Fruit fly (Drosophila melanogaster): ENCODE measurements around the gene Smr.
A peak's percentile ranks its signal among the peaks of the same experiment; 100 is the strongest.

The Smr gene

dm6 chrX:12749891-12750581, 7.6 kb upstream of the Smr start (continued):
- peak; percentile 78 for TF ChIP-seq Med (GFP tag)
- TF ChIP-seq Hmx (GFP tag; optimal IDR thresholded peaks at IDR 0.05): no peak
- TF ChIP-seq CG14965 (GFP tag; optimal IDR thresholded peaks at IDR 0.05; ENCODE audit: borderline replicate concordance): no peak
- TF ChIP-seq CG17912 (GFP tag; optimal IDR thresholded peaks at IDR 0.05): peak; percentile 0
- TF ChIP-seq CG15011 (GFP tag; optimal IDR thresholded peaks at IDR 0.05): no peak
- peak; percentile 38 for TF ChIP-seq kah (GFP tag; optimal IDR thresholded peaks at IDR 0.05)
- peak; percentile 4 for TF ChIP-seq MTF-1 (GFP tag; optimal IDR thresholded peaks at IDR 0.05; ENCODE audit: borderline replicate concordance)
- TF ChIP-seq nom (GFP tag; optimal IDR thresholded peaks at IDR 0.05): peak; percentile 51
- no peak for TF ChIP-seq CG8281 (tag; optimal IDR thresholded peaks at IDR 0.05)
- TF ChIP-seq nmo (GFP tag; optimal IDR thresholded peaks at IDR 0.05): no peak
- TF ChIP-seq pzg (GFP tag; optimal IDR thresholded peaks at IDR 0.05): no peak
- TF ChIP-seq CG1602 (GFP tag; optimal IDR thresholded peaks at IDR 0.05): no peak
- TF ChIP-seq ranshi (GFP tag; IDR thresholded peaks at IDR 0.05): no peak
- TF ChIP-seq CG5180 (GFP tag; optimal IDR thresholded peaks at IDR 0.05): peak; percentile 41
- TF ChIP-seq Max (GFP tag; optimal IDR thresholded peaks at IDR 0.05): peak; percentile 6
- peak in 1 of 2 experiments; percentile 29 for TF ChIP-seq tll (GFP tag; optimal IDR thresholded peaks at IDR 0.05)
- no peak for TF ChIP-seq CG8290 (GFP tag; optimal IDR thresholded peaks at IDR 0.05)
- no peak for TF ChIP-seq CG8290 (tag; optimal IDR thresholded peaks at IDR 0.05)
- TF ChIP-seq Atf6 (GFP tag; IDR thresholded peaks at IDR 0.05): 0 out of 2 replicates have a peak, but pooled peaks have one; percentile 10
- peak; percentile 18 for TF ChIP-seq Fer1 (GFP tag; optimal IDR thresholded peaks at IDR 0.05)
- TF ChIP-seq CG12236 (GFP tag; optimal IDR thresholded peaks at IDR 0.05): no peak
- no peak for TF ChIP-seq Lim3 (GFP tag; IDR thresholded peaks at IDR 0.05)
- TF ChIP-seq oc (tag; optimal IDR thresholded peaks at IDR 0.05): no peak
- TF ChIP-seq pan (optimal IDR thresholded peaks at IDR 0.05): no peak
- no peak for TF ChIP-seq pan (GFP tag; optimal IDR thresholded peaks at IDR 0.05 in 1 of 2, IDR thresholded peaks at IDR 0.05 in 1 of 2)
- TF ChIP-seq CG3281 (GFP tag; optimal IDR thresholded peaks at IDR 0.05): peak; percentile 9
- TF ChIP-seq Eip74EF (GFP tag; optimal IDR thresholded peaks at IDR 0.05): no peak
- 0 out of 2 replicates have a peak, but pooled peaks have one; percentile 10 for TF ChIP-seq sob (GFP tag; IDR thresholded peaks at IDR 0.05)
- TF ChIP-seq kay (GFP tag; optimal IDR thresholded peaks at IDR 0.05): peak; percentile 0
- peak; percentile 29 for TF ChIP-seq HHEX (GFP tag; optimal IDR thresholded peaks at IDR 0.05)
- TF ChIP-seq CG7357 (GFP tag; IDR thresholded peaks at IDR 0.05): no peak
- peak; percentile 24 for TF ChIP-seq CG6813 (GFP tag; optimal IDR thresholded peaks at IDR 0.05)
- no peak for TF ChIP-seq gsb (GFP tag; IDR thresholded peaks at IDR 0.05)
- no peak for TF ChIP-seq CG17186 (GFP tag; optimal IDR thresholded peaks at IDR 0.05)
- TF ChIP-seq Sox100B (GFP tag; optimal IDR thresholded peaks at IDR 0.05): peak; percentile 33
- peak; percentile 41 for TF ChIP-seq Asciz (GFP tag; optimal IDR thresholded peaks at IDR 0.05)
- TF ChIP-seq CG7928 (GFP tag; optimal IDR thresholded peaks at IDR 0.05): peak; percentile 19
- no peak for TF ChIP-seq CG13424 (tag; optimal IDR thresholded peaks at IDR 0.05)
- peak; percentile 6 for TF ChIP-seq schlank (tag; optimal IDR thresholded peaks at IDR 0.05)
- TF ChIP-seq unpg (GFP tag; optimal IDR thresholded peaks at IDR 0.05): no peak
- peak; percentile 6; the same call in 1 of the 2 replicates for TF ChIP-seq CG14014 (GFP tag; IDR thresholded peaks at IDR 0.05)
- no peak for TF ChIP-seq Kr (GFP tag; optimal IDR thresholded peaks at IDR 0.05)
- no peak for TF ChIP-seq CG30403 (GFP tag; optimal IDR thresholded peaks at IDR 0.05)
- TF ChIP-seq repo (GFP tag; optimal IDR thresholded peaks at IDR 0.05): no peak
- TF ChIP-seq CG13296 (GFP tag; optimal IDR thresholded peaks at IDR 0.05): no peak
- no peak for TF ChIP-seq Deaf1 (tag; optimal IDR thresholded peaks at IDR 0.05)
- no peak for TF ChIP-seq CG43689 (GFP tag; IDR thresholded peaks at IDR 0.05)
- 0 out of 2 replicates have a peak, but pooled peaks have one; percentile 16 for TF ChIP-seq rib (GFP tag; IDR thresholded peaks at IDR 0.05)
- no peak for TF ChIP-seq Atf-2 (GFP tag; optimal IDR thresholded peaks at IDR 0.05)
